Worm (Caenorhabditis elegans): ENCODE results near the gene nhr-186.

DNA sequence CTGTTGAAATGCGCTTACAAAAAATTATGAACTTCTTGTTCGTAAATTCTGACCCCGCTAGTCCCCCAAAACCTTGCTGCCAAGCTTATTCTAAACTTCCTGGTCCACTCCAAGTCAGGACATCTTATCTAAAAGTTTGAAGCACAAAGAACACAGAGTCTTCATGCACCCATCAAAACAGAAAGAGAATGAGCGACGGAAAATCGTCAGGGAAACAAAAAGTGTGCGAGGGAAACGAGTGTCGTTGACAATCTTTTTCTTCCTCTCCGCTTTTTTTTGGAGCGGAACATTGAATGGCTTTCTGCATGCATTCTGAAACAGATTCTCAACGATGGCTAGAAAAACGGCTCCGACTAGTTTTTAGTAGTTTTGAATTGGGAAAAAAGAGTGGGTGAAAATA is 29.6 kb downstream of the nhr-186 start:
- TF ChIP-seq fkh-10 (GFP tag; optimal IDR thresholded peaks at IDR 0.05) (no peak), nhr-237 (tag; optimal IDR thresholded peaks at IDR 0.05) (no peak), ztf-11 (tag; optimal IDR thresholded peaks at IDR 0.05) (no peak), lin-13 (GFP tag; optimal IDR thresholded peaks at IDR 0.05) (no peak), nhr-84 (tag; optimal IDR thresholded peaks at IDR 0.05) (no peak), snpc-4 (tag; optimal IDR thresholded peaks at IDR 0.05) (no peak)

Data from whole organism, L1 larva.